Worm (Caenorhabditis elegans): Measurements from ENCODE around the gene lpd-9.

DNA sequence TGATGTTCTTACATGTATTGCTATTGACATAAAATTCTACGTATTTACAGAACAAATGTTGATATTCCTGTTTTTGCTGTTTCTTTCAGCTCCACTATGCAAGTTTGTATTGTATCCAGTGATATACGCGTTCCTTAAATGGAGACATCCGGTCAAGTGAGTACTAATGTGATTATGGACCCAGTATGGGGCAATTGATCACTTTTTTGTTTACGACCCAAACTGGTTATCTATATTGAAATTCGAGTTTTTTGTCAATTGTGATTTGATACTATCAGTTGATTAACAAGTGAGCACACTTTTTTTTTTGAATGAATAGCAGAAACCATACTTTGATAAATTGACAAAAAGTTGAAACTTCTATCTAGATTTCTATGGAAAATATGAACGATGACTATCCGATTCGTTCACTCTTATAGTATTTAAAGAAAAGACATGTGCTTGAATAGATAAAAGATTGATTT is 2.8 kb downstream of the lpd-9 start, which contains the start of gene T21C9.6:
- TF ChIP-seq W03F9.2 (tag; optimal IDR thresholded peaks at IDR 0.05) (no peak), him-1 (tag; optimal IDR thresholded peaks at IDR 0.05) (no peak)

Measured in whole organism, L4/young adult.